Fruit fly (Drosophila melanogaster): ENCODE data around the gene CG4666.

Gene CG4666

DNA sequence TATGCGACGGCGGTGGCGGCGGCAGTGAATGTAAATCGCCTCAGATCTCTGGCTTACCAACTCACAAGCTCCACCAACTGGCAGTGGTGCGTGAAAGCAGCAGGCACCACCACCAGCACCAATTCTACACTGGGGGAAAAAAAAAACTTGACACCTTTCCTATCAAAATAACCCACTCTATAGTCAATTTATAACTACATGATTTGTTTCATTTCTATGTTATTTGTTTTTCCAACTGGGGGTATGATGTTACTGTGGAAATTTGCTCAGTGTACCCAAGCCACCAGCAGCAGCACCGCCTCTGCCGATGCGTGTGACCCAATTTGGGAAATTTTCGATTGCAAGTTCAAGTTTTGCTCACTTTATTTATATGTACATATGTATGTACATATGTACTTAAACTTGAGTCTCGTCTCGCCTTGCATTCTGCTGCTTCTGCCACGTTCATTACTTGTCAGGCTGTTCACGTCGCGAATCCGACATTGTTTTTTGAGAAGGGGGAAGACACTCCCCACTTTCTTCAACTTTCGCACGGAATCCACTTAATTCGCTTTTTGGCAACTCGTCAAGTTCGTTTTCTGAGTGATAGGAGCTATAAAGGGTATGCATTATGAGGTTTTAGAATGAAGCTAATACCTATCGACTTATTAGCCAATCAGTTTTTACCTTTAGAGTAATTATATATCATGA lies 18.3 kb downstream of the CG4666 start (continued):
- TF ChIP-seq NFAT (GFP tag; IDR thresholded peaks at IDR 0.05) (no peak), Atf-2 (GFP tag; optimal IDR thresholded peaks at IDR 0.05) (no peak), gt (GFP tag; IDR thresholded peaks at IDR 0.05) (no peak), CG1233 (GFP tag; optimal IDR thresholded peaks at IDR 0.05) (no peak), nom (GFP tag; optimal IDR thresholded peaks at IDR 0.05) (no peak), sd (tag; optimal IDR thresholded peaks at IDR 0.05) (no peak), Dref (GFP tag; IDR thresholded peaks at IDR 0.05) (no peak), CG10543 (GFP tag; optimal IDR thresholded peaks at IDR 0.05) (no peak), CG6272 (GFP tag; IDR thresholded peaks at IDR 0.05) (no peak), CG9876 (GFP tag; optimal IDR thresholded peaks at IDR 0.05) (no peak), Neu2 (GFP tag; optimal IDR thresholded peaks at IDR 0.05; ENCODE audit: borderline replicate concordance) (no peak), sens-2 (GFP tag; IDR thresholded peaks at IDR 0.05) (0 out of 2 replicates have a peak, but pooled peaks have one; percentile 26), Dip2 (GFP tag; IDR thresholded peaks at IDR 0.05) (no peak), hkb (optimal IDR thresholded peaks at IDR 0.05) (no peak), hkb (GFP tag; IDR thresholded peaks at IDR 0.05) (peak; percentile 47; the same call in 1 of the 2 replicates), z (GFP tag; IDR thresholded peaks at IDR 0.05) (no peak), CG17829 (tag; optimal IDR thresholded peaks at IDR 0.05) (no peak), CG2199 (GFP tag; IDR thresholded peaks at IDR 0.05) (no peak), Chrac-16 (GFP tag; optimal IDR thresholded peaks at IDR 0.05) (no peak), CG9727 (GFP tag; optimal IDR thresholded peaks at IDR 0.05) (no peak), gfzf (GFP tag; optimal IDR thresholded peaks at IDR 0.05) (no peak), Blimp-1 (GFP tag; optimal IDR thresholded peaks at IDR 0.05) (peak; percentile 54), ase (GFP tag; IDR thresholded peaks at IDR 0.05) (no peak), Dip3 (GFP tag; optimal IDR thresholded peaks at IDR 0.05) (no peak), trem (tag; optimal IDR thresholded peaks at IDR 0.05) (no peak), HmgZ (tag; optimal IDR thresholded peaks at IDR 0.05) (no peak), CG11504 (tag; optimal IDR thresholded peaks at IDR 0.05) (peak; percentile 57), hth (optimal IDR thresholded peaks at IDR 0.05) (no peak), bigmax (GFP tag; optimal IDR thresholded peaks at IDR 0.05) (no peak), sob (GFP tag; IDR thresholded peaks at IDR 0.05) (no peak), CG17612 (GFP tag; IDR thresholded peaks at IDR 0.05) (no peak), CG7372 (GFP tag; IDR thresholded peaks at IDR 0.05) (no peak), Ravus (GFP tag; IDR thresholded peaks at IDR 0.05) (no peak), Ssrp (tag; optimal IDR thresholded peaks at IDR 0.05) (peak; percentile 21), MTF-1 (GFP tag; optimal IDR thresholded peaks at IDR 0.05; ENCODE audit: borderline replicate concordance) (no peak), luna (GFP tag; optimal IDR thresholded peaks at IDR 0.05) (no peak), YL-1 (GFP tag; optimal IDR thresholded peaks at IDR 0.05) (no peak), Bteb2 (GFP tag; optimal IDR thresholded peaks at IDR 0.05) (no peak), Oli (tag; optimal IDR thresholded peaks at IDR 0.05) (peak; percentile 34), CG16813 (GFP tag; IDR thresholded peaks at IDR 0.05; ENCODE audit: partially characterized antibody) (no peak), Dfd (GFP tag; optimal IDR thresholded peaks at IDR 0.05) (no peak), CG11093 (GFP tag; IDR thresholded peaks at IDR 0.05) (0 out of 3 replicates have a peak, but pooled peaks have one; percentile 21), CG32772 (GFP tag; IDR thresholded peaks at IDR 0.05) (no peak), ash1 (GFP tag; optimal IDR thresholded peaks at IDR 0.05) (no peak), CG11247 (GFP tag; IDR thresholded peaks at IDR 0.05) (no peak), ab (GFP tag; optimal IDR thresholded peaks at IDR 0.05) (no peak), Dp (GFP tag; optimal IDR thresholded peaks at IDR 0.05) (no peak), gcm2 (GFP tag; optimal IDR thresholded peaks at IDR 0.05) (no peak), fd96Cb (tag; optimal IDR thresholded peaks at IDR 0.05) (peak; percentile 33), CG18619 (GFP tag; optimal IDR thresholded peaks at IDR 0.05) (no peak), Kr (GFP tag; optimal IDR thresholded peaks at IDR 0.05) (no peak), fru (optimal IDR thresholded peaks at IDR 0.05) (no peak)
